Worm (Caenorhabditis elegans) whole organism, L2 larva: ENCODE results near the gene cest-32.

Experiments
- F13H6.1 ChIP-seq: sonication (generic microtip); optimal IDR thresholded peaks from 2 replicates; lab custom pipeline; 2016; ENCODE audit warnings: missing genetic modification characterization, missing compliant biosample characterization
- ZK546.5 ChIP-seq: sonication (generic microtip); optimal IDR thresholded peaks from 2 replicates; lab custom pipeline; 2017; ENCODE audit warnings: missing biosample characterization, missing genetic modification characterization
- lin-11 ChIP-seq: fragments of 150-350 bp; sonication (generic microtip); optimal IDR thresholded peaks from 2 replicates; lab custom pipeline; 2014; ENCODE audit warnings: missing biosample characterization, missing genetic modification characterization, inconsistent platforms, mixed read lengths
- snpc-4 ChIP-seq: fragments of 150-350 bp; optimal IDR thresholded peaks from 2 replicates; lab custom pipeline; 2014; ENCODE audit warnings: missing biosample characterization, missing genetic modification characterization
- ztf-11 ChIP-seq: sonication (generic microtip); optimal IDR thresholded peaks from 2 replicates; lab custom pipeline; 2017; ENCODE audit warnings: missing biosample characterization, missing genetic modification characterization

- TF ChIP-seq ztf-11 (tag; lab: Kevin White, UChicago), result no peak
- TF ChIP-seq ZK546.5 (tag; lab: Kevin White, UChicago), result no peak
- TF ChIP-seq lin-11, result no peak
- TF ChIP-seq snpc-4 (tag; lab: Kevin White, UChicago), result no peak
- TF ChIP-seq F13H6.1 (tag; lab: Kevin White, UChicago), result no peak
Measured at ce11 chrV:5203643-5204042, 30.0 kb downstream of the cest-32 start.
